Fruit fly (Drosophila melanogaster): ENCODE data around the gene CG4360.

The CG4360 gene

DNA sequence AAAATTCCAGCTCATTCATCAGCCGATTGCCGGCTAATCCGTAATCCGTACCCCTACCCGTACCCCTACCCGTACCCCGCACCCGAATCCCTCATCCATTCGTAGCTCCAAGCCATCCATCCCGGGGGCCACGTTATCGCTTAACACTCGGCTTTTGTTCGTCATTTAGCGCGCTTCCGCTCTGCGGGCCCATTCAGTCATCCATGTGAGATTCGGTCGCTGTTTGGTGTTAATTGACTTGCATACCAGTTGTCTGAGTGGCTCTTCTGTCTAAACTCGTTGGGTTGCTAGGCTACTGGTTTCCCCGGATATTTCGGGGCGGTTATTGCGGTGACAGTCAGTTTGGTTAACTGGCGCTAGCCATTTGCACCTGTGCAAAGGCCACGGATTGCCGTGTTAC lies 16.4 kb downstream of the CG4360 start:
- TF ChIP-seq br (GFP tag; optimal IDR thresholded peaks at IDR 0.05), result no peak
- peak; percentile 23 for TF ChIP-seq Hr83 (GFP tag; optimal IDR thresholded peaks at IDR 0.05; ENCODE audit: poor library complexity, severe bottlenecking)
- peak; percentile 13 for TF ChIP-seq fru (GFP tag; optimal IDR thresholded peaks at IDR 0.05)
- no peak for TF ChIP-seq CrebA (GFP tag; optimal IDR thresholded peaks at IDR 0.05; ENCODE audit: borderline replicate concordance)

DNA sequence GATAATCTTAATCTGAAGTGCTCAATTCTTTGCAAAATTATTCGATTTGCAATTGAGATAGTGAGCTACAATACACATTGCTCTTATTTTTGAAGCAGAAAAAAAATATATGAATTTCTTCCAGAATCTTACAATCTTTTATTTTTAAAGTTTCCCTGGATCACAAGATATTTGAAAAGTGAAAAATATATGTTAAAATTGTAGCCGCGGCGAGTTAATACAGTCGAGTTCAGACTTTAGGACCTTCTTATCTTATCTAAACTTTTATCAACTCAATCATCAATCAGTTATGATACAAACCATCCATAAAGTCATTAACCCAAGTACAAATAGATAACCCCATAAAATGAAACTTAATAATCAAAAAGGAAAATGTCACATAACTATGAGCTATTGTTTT lies 16.9 kb downstream of the CG4360 start:
- TF ChIP-seq jim (GFP tag; optimal IDR thresholded peaks at IDR 0.05) (no peak), br (GFP tag; optimal IDR thresholded peaks at IDR 0.05) (peak; percentile 11), lola (GFP tag; optimal IDR thresholded peaks at IDR 0.05) (no peak), Hnf4 (GFP tag; optimal IDR thresholded peaks at IDR 0.05) (no peak), Dif (GFP tag; optimal IDR thresholded peaks at IDR 0.05; ENCODE audit: partially characterized antibody) (no peak), brk (GFP tag; optimal IDR thresholded peaks at IDR 0.05) (no peak), Abd-B (GFP tag; optimal IDR thresholded peaks at IDR 0.05) (no peak), CrebA (GFP tag; optimal IDR thresholded peaks at IDR 0.05; ENCODE audit: borderline replicate concordance) (no peak), pan (optimal IDR thresholded peaks at IDR 0.05) (no peak), dmrt93B (GFP tag; optimal IDR thresholded peaks at IDR 0.05) (no peak), Rel (GFP tag; optimal IDR thresholded peaks at IDR 0.05) (no peak), Rel (tag; optimal IDR thresholded peaks at IDR 0.05) (no peak), woc (GFP tag; optimal IDR thresholded peaks at IDR 0.05) (peak; percentile 5), OdsH (GFP tag; optimal IDR thresholded peaks at IDR 0.05) (no peak), psq (GFP tag; optimal IDR thresholded peaks at IDR 0.05) (no peak), Dfd (GFP tag; optimal IDR thresholded peaks at IDR 0.05) (no peak), ey (GFP tag; optimal IDR thresholded peaks at IDR 0.05) (peak; percentile 24), Vsx2 (GFP tag; optimal IDR thresholded peaks at IDR 0.05; ENCODE audit: partially characterized antibody) (no peak), Sp1 (GFP tag; optimal IDR thresholded peaks at IDR 0.05) (peak; percentile 23), N (GFP tag; optimal IDR thresholded peaks at IDR 0.05) (no peak), Jra (GFP tag; optimal IDR thresholded peaks at IDR 0.05) (no peak), sage (GFP tag; optimal IDR thresholded peaks at IDR 0.05) (no peak), rgr (GFP tag; optimal IDR thresholded peaks at IDR 0.05) (peak; percentile 26), tai (GFP tag; optimal IDR thresholded peaks at IDR 0.05) (peak; percentile 16), GATAd (GFP tag; optimal IDR thresholded peaks at IDR 0.05) (no peak), foxo (GFP tag; optimal IDR thresholded peaks at IDR 0.05) (peak in 1 of 2 experiments; percentile 26), fru (GFP tag; optimal IDR thresholded peaks at IDR 0.05) (peak; percentile 3), Myc (optimal IDR thresholded peaks at IDR 0.05) (no peak), dsf (GFP tag; optimal IDR thresholded peaks at IDR 0.05; ENCODE audit: borderline replicate concordance) (no peak), Hr83 (GFP tag; optimal IDR thresholded peaks at IDR 0.05; ENCODE audit: poor library complexity, severe bottlenecking) (no peak), CG9705 (GFP tag; optimal IDR thresholded peaks at IDR 0.05) (no peak)

DNA sequence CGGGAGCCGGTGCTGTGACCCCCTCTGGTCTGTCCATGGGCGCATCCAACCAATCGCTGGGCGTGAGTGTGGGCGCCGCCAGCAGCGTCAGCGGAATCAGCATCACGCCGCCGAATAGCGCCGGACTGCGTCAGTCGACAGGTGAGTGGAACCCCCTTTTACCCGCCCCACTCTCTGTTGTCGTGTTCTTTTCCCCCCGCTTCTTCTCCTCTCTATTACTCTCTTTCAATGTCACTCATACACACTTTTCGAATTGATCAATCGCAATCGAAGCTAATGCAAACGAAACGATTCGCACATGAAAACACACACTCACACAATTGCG lies 17.3 kb downstream of the CG4360 start:
- TF ChIP-seq Mio (GFP tag; optimal IDR thresholded peaks at IDR 0.05) (no peak), GATAd (GFP tag; optimal IDR thresholded peaks at IDR 0.05) (no peak), Abd-B (GFP tag; optimal IDR thresholded peaks at IDR 0.05) (no peak)

DNA sequence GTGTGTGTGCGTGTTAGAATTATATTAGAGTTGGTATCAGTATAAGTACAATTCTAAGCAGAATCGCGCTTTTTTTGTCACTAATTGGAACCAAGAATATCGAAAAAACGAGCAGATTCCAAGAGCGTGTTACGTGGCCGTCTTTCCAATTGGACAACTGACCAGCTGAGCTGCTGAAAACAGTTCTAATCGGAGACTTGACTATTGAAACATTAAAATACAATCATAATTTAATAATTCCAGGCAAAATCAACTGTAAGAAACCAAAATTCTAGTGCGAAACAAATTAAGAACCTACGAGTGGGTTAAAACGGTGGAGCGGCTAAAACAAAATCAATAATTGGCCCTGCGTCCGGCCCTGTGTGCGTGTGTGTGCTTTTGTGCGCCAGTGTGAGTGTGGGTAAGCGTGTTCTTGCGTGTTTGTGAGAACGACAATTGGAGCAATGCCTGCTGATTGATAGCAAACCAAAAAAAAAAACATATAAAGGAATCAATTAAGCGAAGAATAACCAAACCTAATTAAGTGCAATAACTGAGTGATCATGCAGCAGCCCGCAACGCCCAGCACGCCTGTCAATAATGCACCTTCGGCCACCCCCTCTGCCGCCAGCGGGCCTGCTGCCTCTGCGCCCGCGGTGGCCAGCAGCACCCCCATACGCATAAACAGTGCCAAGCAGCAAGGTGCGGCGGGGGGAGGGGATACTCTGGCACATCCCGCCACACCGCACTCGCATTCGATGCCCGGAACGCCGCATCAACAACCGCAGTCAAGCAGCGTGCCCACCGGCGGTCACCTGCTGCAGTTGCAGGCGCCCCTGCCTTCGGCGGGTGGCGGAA lies 17.9 kb downstream of the CG4360 start:
- no peak for TF ChIP-seq dl (GFP tag; optimal IDR thresholded peaks at IDR 0.05; ENCODE audit: insufficient read depth in 1 of 2, partially characterized antibody in 2 of 2)
- TF ChIP-seq Dfd (GFP tag; optimal IDR thresholded peaks at IDR 0.05), result peak; percentile 50
- no peak for TF ChIP-seq Hnf4 (GFP tag; optimal IDR thresholded peaks at IDR 0.05)
- no peak for TF ChIP-seq Sp1 (GFP tag; optimal IDR thresholded peaks at IDR 0.05)
- no peak for TF ChIP-seq woc (GFP tag; optimal IDR thresholded peaks at IDR 0.05)
- no peak for TF ChIP-seq Myc (optimal IDR thresholded peaks at IDR 0.05)
- TF ChIP-seq Vsx2 (GFP tag; optimal IDR thresholded peaks at IDR 0.05; ENCODE audit: partially characterized antibody), result no peak
- TF ChIP-seq Hr83 (GFP tag; optimal IDR thresholded peaks at IDR 0.05; ENCODE audit: poor library complexity, severe bottlenecking), result no peak
- TF ChIP-seq Hr78 (GFP tag; optimal IDR thresholded peaks at IDR 0.05), result no peak
- peak; percentile 26 for TF ChIP-seq OdsH (GFP tag; optimal IDR thresholded peaks at IDR 0.05)
- TF ChIP-seq CG9705 (GFP tag; optimal IDR thresholded peaks at IDR 0.05), result no peak
- TF ChIP-seq ey (GFP tag; optimal IDR thresholded peaks at IDR 0.05), result peak; percentile 14
- TF ChIP-seq foxo (GFP tag; optimal IDR thresholded peaks at IDR 0.05), result peak in 1 of 2 experiments; percentile 6
- TF ChIP-seq Rel (GFP tag; optimal IDR thresholded peaks at IDR 0.05), result no peak
- no peak for TF ChIP-seq Rel (tag; optimal IDR thresholded peaks at IDR 0.05)
- no peak for TF ChIP-seq Abd-B (GFP tag; optimal IDR thresholded peaks at IDR 0.05)
- no peak for TF ChIP-seq CG32264 (GFP tag; optimal IDR thresholded peaks at IDR 0.05)
- no peak for TF ChIP-seq br (GFP tag; optimal IDR thresholded peaks at IDR 0.05)
- no peak for TF ChIP-seq Jra (GFP tag; optimal IDR thresholded peaks at IDR 0.05)
- no peak for TF ChIP-seq brk (GFP tag; optimal IDR thresholded peaks at IDR 0.05)
- TF ChIP-seq sage (GFP tag; optimal IDR thresholded peaks at IDR 0.05), result no peak
- no peak for TF ChIP-seq dmrt93B (GFP tag; optimal IDR thresholded peaks at IDR 0.05)
- TF ChIP-seq h (GFP tag; optimal IDR thresholded peaks at IDR 0.05), result peak; percentile 40
- TF ChIP-seq N (GFP tag; optimal IDR thresholded peaks at IDR 0.05), result peak; percentile 49
- TF ChIP-seq fru (GFP tag; optimal IDR thresholded peaks at IDR 0.05), result peak; percentile 26
- peak; percentile 52 for TF ChIP-seq CrebA (GFP tag; optimal IDR thresholded peaks at IDR 0.05; ENCODE audit: borderline replicate concordance)
- TF ChIP-seq tai (GFP tag; optimal IDR thresholded peaks at IDR 0.05), result no peak
- no peak for TF ChIP-seq dsf (GFP tag; optimal IDR thresholded peaks at IDR 0.05; ENCODE audit: borderline replicate concordance)
- no peak for TF ChIP-seq HLH106 (tag; optimal IDR thresholded peaks at IDR 0.05)
